Worm (Caenorhabditis elegans) whole organism, L3 larva: ENCODE data around the gene K06H7.7.

Experiments used
- R02D3.7 ChIP-seq: fragments of 150-350 bp; optimal IDR thresholded peaks from 2 replicates; lab custom pipeline; 2014; ENCODE audit warnings: missing biosample characterization, missing genetic modification characterization
- ZK546.5 ChIP-seq: sonication (generic microtip); optimal IDR thresholded peaks from 2 replicates; lab custom pipeline; 2017; ENCODE audit warnings: missing biosample characterization, missing genetic modification characterization
- ama-1 ChIP-seq: fragments of 150-350 bp; optimal IDR thresholded peaks from 2 replicates; lab custom pipeline; 2018
- ceh-28 ChIP-seq: fragments of 150-350 bp; optimal IDR thresholded peaks from 2 replicates; lab custom pipeline; 2014; ENCODE audit warnings: missing biosample characterization, missing genetic modification reagents, missing genetic modification characterization
- ceh-82 ChIP-seq: fragments of 150-350 bp; optimal IDR thresholded peaks from 2 replicates; lab custom pipeline; 2014; ENCODE audit warnings: missing biosample characterization, missing genetic modification characterization
- ceh-9 ChIP-seq: sonication (generic microtip); optimal IDR thresholded peaks from 2 replicates; lab custom pipeline; 2018; ENCODE audit warnings: missing biosample characterization, missing genetic modification characterization
- daf-12 ChIP-seq: fragments of 150-350 bp; optimal IDR thresholded peaks from 2 replicates; lab custom pipeline; 2014; ENCODE audit warnings: missing biosample characterization, missing genetic modification reagents, missing genetic modification characterization
- elt-1 ChIP-seq: fragments of 150-350 bp; optimal IDR thresholded peaks from 2 replicates; lab custom pipeline; 2014; ENCODE audit warnings: missing biosample characterization, missing genetic modification characterization
- elt-2 ChIP-seq: sonication (generic microtip); optimal IDR thresholded peaks from 2 replicates; lab custom pipeline; 2016; ENCODE audit warnings: missing genetic modification reagents, mild to moderate bottlenecking, missing genetic modification characterization, missing compliant biosample characterization
- elt-3 ChIP-seq, 3 experiments: fragments of 150-350 bp in 1 of 3; sonication (generic microtip) in 2 of 3; optimal IDR thresholded peaks; 2 replicates in 2 of 3; 4 replicates in 1 of 3; lab custom pipeline; 2014 to 2017; ENCODE audit warnings: missing biosample characterization in 3 of 3, missing genetic modification characterization in 3 of 3
- fkh-10 ChIP-seq: sonication (generic microtip); optimal IDR thresholded peaks from 2 replicates; lab custom pipeline; 2017; ENCODE audit warnings: missing biosample characterization, missing genetic modification reagents, missing genetic modification characterization
- fkh-2 ChIP-seq: fragments of 150-350 bp; optimal IDR thresholded peaks from 2 replicates; lab custom pipeline; 2014; ENCODE audit warnings: missing biosample characterization, missing genetic modification reagents, missing genetic modification characterization
- fos-1 ChIP-seq: fragments of 150-350 bp; optimal IDR thresholded peaks from 2 replicates; lab custom pipeline; 2014; ENCODE audit warnings: missing biosample characterization, missing genetic modification characterization
- hmg-11 ChIP-seq: sonication (generic microtip); optimal IDR thresholded peaks from 2 replicates; lab custom pipeline; 2016; ENCODE audit warnings: missing genetic modification characterization, missing compliant biosample characterization
- jun-1 ChIP-seq: fragments of 150-350 bp; optimal IDR thresholded peaks from 2 replicates; lab custom pipeline; 2014; ENCODE audit warnings: missing biosample characterization, missing genetic modification reagents, missing genetic modification characterization
- lin-39 ChIP-seq: fragments of 150-350 bp; optimal IDR thresholded peaks from 2 replicates; lab custom pipeline; 2018; ENCODE audit warnings: missing biosample characterization, missing genetic modification reagents, missing genetic modification characterization
- lsy-12 ChIP-seq: sonication (generic microtip); optimal IDR thresholded peaks from 2 replicates; lab custom pipeline; 2016; ENCODE audit warnings: mild to moderate bottlenecking, missing genetic modification characterization, missing compliant biosample characterization
- mdl-1 ChIP-seq: fragments of 150-350 bp; optimal IDR thresholded peaks from 2 replicates; lab custom pipeline; 2014; ENCODE audit warnings: missing biosample characterization, missing genetic modification characterization
- mml-1 ChIP-seq: fragments of 150-350 bp; sonication (generic microtip); optimal IDR thresholded peaks from 3 replicates; lab custom pipeline; 2014; ENCODE audit warnings: missing biosample characterization, missing genetic modification characterization
- nfya-1 ChIP-seq: sonication (generic microtip); optimal IDR thresholded peaks from 2 replicates; lab custom pipeline; 2017; ENCODE audit warnings: missing genetic modification characterization, mild to moderate bottlenecking, missing compliant biosample characterization, antibody characterized with exemption, moderate library complexity; ENCODE audit not compliant: insufficient read depth
- nhr-11 ChIP-seq: fragments of 150-350 bp; optimal IDR thresholded peaks from 2 replicates; lab custom pipeline; 2014; ENCODE audit warnings: missing biosample characterization, missing genetic modification characterization
- nhr-12 ChIP-seq: fragments of 150-350 bp; optimal IDR thresholded peaks from 2 replicates; lab custom pipeline; 2014; ENCODE audit warnings: missing biosample characterization, missing genetic modification characterization
- nhr-23 ChIP-seq: fragments of 150-350 bp; optimal IDR thresholded peaks from 2 replicates; lab custom pipeline; 2014; ENCODE audit warnings: missing biosample characterization, missing genetic modification reagents, missing genetic modification characterization
- nhr-237 ChIP-seq: fragments of 150-350 bp; optimal IDR thresholded peaks from 2 replicates; lab custom pipeline; 2014; ENCODE audit warnings: missing biosample characterization, missing genetic modification characterization
- nhr-43 ChIP-seq: sonication (generic microtip); optimal IDR thresholded peaks from 2 replicates; lab custom pipeline; 2016; ENCODE audit warnings: mild to moderate bottlenecking, missing genetic modification characterization, missing compliant biosample characterization; ENCODE audit not compliant: poor library complexity, severe bottlenecking
- nhr-76 ChIP-seq: fragments of 150-350 bp; sonication (generic microtip); optimal IDR thresholded peaks from 5 replicates; lab custom pipeline; 2014; ENCODE audit warnings: missing biosample characterization, missing genetic modification characterization
- nhr-77 ChIP-seq: fragments of 150-350 bp; optimal IDR thresholded peaks from 2 replicates; lab custom pipeline; 2014; ENCODE audit warnings: missing biosample characterization, missing genetic modification characterization
- pha-4 ChIP-seq: fragments of 150-350 bp; optimal IDR thresholded peaks from 2 replicates; lab custom pipeline; 2014; ENCODE audit warnings: missing biosample characterization, missing genetic modification reagents, missing genetic modification characterization
- pqm-1 ChIP-seq: fragments of 150-350 bp; optimal IDR thresholded peaks from 2 replicates; lab custom pipeline; 2017; ENCODE audit warnings: missing biosample characterization, missing genetic modification characterization, inconsistent platforms
- sea-2 ChIP-seq: fragments of 150-350 bp; sonication (generic microtip); optimal IDR thresholded peaks from 4 replicates; lab custom pipeline; 2014; ENCODE audit warnings: missing biosample characterization, missing genetic modification reagents, missing genetic modification characterization
- skn-1 ChIP-seq: fragments of 150-350 bp; optimal IDR thresholded peaks from 2 replicates; lab custom pipeline; 2014; ENCODE audit warnings: missing biosample characterization, missing genetic modification characterization
- snpc-4 ChIP-seq: fragments of 150-350 bp; optimal IDR thresholded peaks from 2 replicates; lab custom pipeline; 2014; ENCODE audit warnings: missing biosample characterization, missing genetic modification characterization
- tbx-2 ChIP-seq: sonication (generic microtip); optimal IDR thresholded peaks from 2 replicates; lab custom pipeline; 2016; ENCODE audit warnings: mild to moderate bottlenecking, missing genetic modification characterization, missing compliant biosample characterization
- unc-39 ChIP-seq: sonication (generic microtip); optimal IDR thresholded peaks from 4 replicates; lab custom pipeline; 2017; ENCODE audit warnings: missing biosample characterization, missing genetic modification characterization
- unc-62 ChIP-seq: fragments of 150-350 bp; sonication (generic microtip); optimal IDR thresholded peaks from 4 replicates; lab custom pipeline; 2014; ENCODE audit warnings: missing biosample characterization, missing genetic modification reagents, missing genetic modification characterization
- ztf-4 ChIP-seq: fragments of 150-350 bp; optimal IDR thresholded peaks from 2 replicates; lab custom pipeline; 2014; ENCODE audit warnings: missing biosample characterization, missing genetic modification characterization

K06H7.7 gene

ce11 chrIII:8124323-8124722 is 39.0 kb upstream of the K06H7.7 start (continued):
- no peak for TF ChIP-seq nhr-43
- TF ChIP-seq nhr-237 (tag; lab: Kevin White, UChicago), result no peak
- no peak for TF ChIP-seq R02D3.7 (tag; lab: Kevin White, UChicago)
- TF ChIP-seq unc-39 (tag; lab: Kevin White, UChicago), result no peak
- TF ChIP-seq elt-1 (tag; lab: Kevin White, UChicago), result peak; percentile 21
- no peak for TF ChIP-seq nhr-76
- TF ChIP-seq mml-1, result no peak
- TF ChIP-seq tbx-2 (tag; lab: Kevin White, UChicago), result no peak
- no peak for TF ChIP-seq fos-1 (tag; lab: Kevin White, UChicago)
- TF ChIP-seq snpc-4, result peak; percentile 38
- no peak for TF ChIP-seq nhr-11 (tag; lab: Kevin White, UChicago)
- TF ChIP-seq daf-12 (tag; lab: Kevin White, UChicago), result no peak
- no peak for TF ChIP-seq ztf-4
- TF ChIP-seq nhr-12 (tag; lab: Kevin White, UChicago), result no peak
- TF ChIP-seq ZK546.5 (tag; lab: Kevin White, UChicago), result no peak
- TF ChIP-seq jun-1, result peak; percentile 50
- TF ChIP-seq mdl-1, result peak; percentile 31
- no peak for TF ChIP-seq ceh-9 (tag; lab: Kevin White, UChicago)
- TF ChIP-seq, all 47 proteins: peak for 17

- TF ChIP-seq skn-1 (tag; lab: Kevin White, UChicago) (no peak), lin-39 (no peak), mml-1 (no peak), nfya-1 (tag; lab: Kevin White, UChicago) (no peak), nhr-77 (no peak), nhr-76 (no peak), lsy-12 (tag; lab: Kevin White, UChicago) (no peak), ceh-9 (tag; lab: Kevin White, UChicago) (no peak), hmg-11 (tag; lab: Kevin White, UChicago) (no peak), ceh-82 (tag; lab: Kevin White, UChicago) (no peak), fkh-10 (no peak), elt-1 (tag; lab: Kevin White, UChicago) (no peak)
Measured at ce11 chrIII:8121923-8122322, 36.6 kb upstream of the K06H7.7 start.

ce11 chrIII:8121132-8121531 is 35.9 kb upstream of the K06H7.7 start, which contains the start of gene gei-8:
Gene gei-8, minus strand, starts transcription at chrIII:8121232.
- TF ChIP-seq tbx-2 (tag; lab: Kevin White, UChicago) (no peak), nhr-76 (no peak), lin-39 (no peak), mdl-1 (no peak), ZK546.5 (tag; lab: Kevin White, UChicago) (no peak), elt-2 (tag; lab: Kevin White, UChicago) (no peak), R02D3.7 (tag; lab: Kevin White, UChicago) (no peak), hmg-11 (tag; lab: Kevin White, UChicago) (no peak), nhr-43 (no peak), jun-1 (no peak), elt-3 (tag; optimal IDR thresholded peaks at IDR 0.05; lab: Kevin White, UChicago) (no peak), ztf-4 (no peak), nhr-77 (no peak), sea-2 (GFP tag; lab: Kevin White, UChicago) (no peak), fkh-2 (tag; lab: Kevin White, UChicago) (no peak), pqm-1 (tag; lab: Kevin White, UChicago) (no peak)

- no peak for TF ChIP-seq unc-62
- TF ChIP-seq nhr-77, result no peak
- no peak for TF ChIP-seq nhr-43
- TF ChIP-seq nhr-23 (tag; lab: Kevin White, UChicago), result no peak
- no peak for TF ChIP-seq ceh-28 (tag; lab: Kevin White, UChicago)
- no peak for TF ChIP-seq daf-12 (tag; lab: Kevin White, UChicago)
- no peak for TF ChIP-seq ama-1 (lab: Kevin White, UChicago)
- TF ChIP-seq tbx-2 (tag; lab: Kevin White, UChicago), result no peak
- no peak for TF ChIP-seq sea-2 (GFP tag; lab: Kevin White, UChicago)
- TF ChIP-seq pha-4, result no peak
- TF ChIP-seq fkh-2 (tag; lab: Kevin White, UChicago), result no peak
- no peak for TF ChIP-seq lin-39
- no peak for TF ChIP-seq mml-1
- TF ChIP-seq, all 47 proteins: peak for 0
Measured at ce11 chrIII:8117155-8117554, 31.9 kb upstream of the K06H7.7 start.
